Fruit fly (Drosophila melanogaster) whole organism, adult: ENCODE data around the gene CG32544.
A peak's percentile ranks its signal among the peaks of the same experiment; 100 is the strongest.

Experiments used
- CG12768 ChIP-seq: fragments of 200-800 bp; sonication (Bioruptor generic); optimal IDR thresholded peaks from 2 replicates; lab custom pipeline; 2017; ENCODE audit warnings: missing biosample characterization, missing genetic modification characterization, mild to moderate bottlenecking, moderate library complexity, missing genetic modification reagents
- CG33017 ChIP-seq: fragments of 200-800 bp; sonication (Bioruptor generic); optimal IDR thresholded peaks from 2 replicates; lab custom pipeline; 2018; ENCODE audit warnings: missing biosample characterization, mild to moderate bottlenecking, missing genetic modification characterization, moderate library complexity
- CG7045 ChIP-seq: fragments of 200-800 bp; sonication (Bioruptor generic); optimal IDR thresholded peaks from 2 replicates; lab custom pipeline; 2017; ENCODE audit warnings: missing biosample characterization, mild to moderate bottlenecking, missing genetic modification characterization
- CG7101 ChIP-seq: fragments of 200-800 bp; sonication (Bioruptor generic); optimal IDR thresholded peaks from 2 replicates; lab custom pipeline; 2018; ENCODE audit warnings: missing biosample characterization, mild to moderate bottlenecking, missing genetic modification characterization, moderate library complexity
- Hr96 ChIP-seq: fragments of 200-800 bp; sonication (Bioruptor generic); optimal IDR thresholded peaks from 2 replicates; lab custom pipeline; 2016; ENCODE audit warnings: missing biosample characterization, missing genetic modification characterization
- bab1 ChIP-seq: fragments of 200-800 bp; sonication (Bioruptor generic); optimal IDR thresholded peaks from 3 replicates; lab custom pipeline; 2019; ENCODE audit warnings: missing biosample characterization, mild to moderate bottlenecking, missing genetic modification characterization, moderate library complexity
- kay ChIP-seq: fragments of 200-800 bp; sonication (Bioruptor generic); peaks from one replicate; lab custom pipeline; 2016; ENCODE audit warnings: missing biosample characterization, missing genetic modification characterization, borderline replicate concordance
- pad ChIP-seq: fragments of 200-800 bp; sonication (Bioruptor generic); optimal IDR thresholded peaks from 3 replicates; lab custom pipeline; 2017; ENCODE audit warnings: missing biosample characterization, missing genetic modification characterization, mild to moderate bottlenecking, moderate library complexity, missing genetic modification reagents
- toe ChIP-seq: fragments of 200-800 bp; sonication (Bioruptor generic); optimal IDR thresholded peaks from 2 replicates; lab custom pipeline; 2016; ENCODE audit warnings: missing biosample characterization, missing genetic modification characterization

DNA sequence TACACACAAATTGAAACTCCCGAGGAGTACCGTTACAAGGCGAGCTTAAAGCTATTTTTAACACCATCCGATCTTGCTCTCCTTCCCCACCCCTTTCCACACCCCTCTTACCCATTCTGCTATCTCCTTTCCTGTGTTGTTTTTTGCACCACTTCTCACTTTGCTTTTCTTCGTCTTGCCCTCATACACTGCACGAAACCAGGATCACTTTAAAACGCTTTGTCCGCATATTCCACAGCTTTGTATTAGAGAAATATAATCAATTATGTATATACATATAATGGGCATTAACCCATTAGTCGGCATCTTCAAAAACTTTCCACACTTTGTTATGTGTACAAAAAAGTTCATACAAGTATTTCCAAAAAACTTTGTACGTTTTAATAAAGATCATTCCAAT is 24.6 kb upstream of the CG32544 start:
- TF ChIP-seq pad (GFP tag; lab: Kevin White, UChicago) (peak; percentile 43), CG12768 (GFP tag; lab: Kevin White, UChicago) (no peak), kay (peak; percentile 79), CG33017 (tag; lab: Kevin White, UChicago) (no peak), bab1 (GFP tag; lab: Kevin White, UChicago) (no peak), toe (GFP tag; lab: Kevin White, UChicago) (no peak), Hr96 (GFP tag; lab: Kevin White, UChicago) (no peak), CG7101 (tag; lab: Kevin White, UChicago) (no peak), CG7045 (no peak)
